Fruit fly (Drosophila melanogaster): Measurements from ENCODE around the gene His2Av.

The His2Av gene

dm6 chr3R:26866577-26867456, at the start of gene His2Av, which contains the start of gene ball (continued):
- no peak for TF ChIP-seq prd (optimal IDR thresholded peaks at IDR 0.05)
- peak; percentile 87 for TF ChIP-seq prd (GFP tag; IDR thresholded peaks at IDR 0.05)
- peak; percentile 78 for TF ChIP-seq fu2 (GFP tag; optimal IDR thresholded peaks at IDR 0.05)
- TF ChIP-seq CG13624 (GFP tag; optimal IDR thresholded peaks at IDR 0.05): peak; percentile 85
- peak; percentile 79 for TF ChIP-seq CG4617 (GFP tag; optimal IDR thresholded peaks at IDR 0.05; ENCODE audit: borderline replicate concordance)
- peak; percentile 88 for TF ChIP-seq Dbx (GFP tag; IDR thresholded peaks at IDR 0.05)
- TF ChIP-seq dpn (GFP tag; optimal IDR thresholded peaks at IDR 0.05): peak; percentile 84 to 90
- TF ChIP-seq mld (GFP tag; IDR thresholded peaks at IDR 0.05; ENCODE audit: partially characterized antibody): 0 out of 3 replicates have a peak, but pooled peaks have one; percentile 54
- TF ChIP-seq CG4328 (GFP tag; optimal IDR thresholded peaks at IDR 0.05): peak; percentile 42
- peak; percentile 76 for TF ChIP-seq phol (tag; optimal IDR thresholded peaks at IDR 0.05)
- peak; percentile 81 for TF ChIP-seq CG14441 (GFP tag; IDR thresholded peaks at IDR 0.05)
- TF ChIP-seq CG17912 (GFP tag; optimal IDR thresholded peaks at IDR 0.05): peak; percentile 30
- TF ChIP-seq dm (GFP tag; optimal IDR thresholded peaks at IDR 0.05): peak; percentile 74
- TF ChIP-seq CG2199 (GFP tag; IDR thresholded peaks at IDR 0.05): 0 out of 3 replicates have a peak, but pooled peaks have one; percentile 29
- peak; percentile 86 for TF ChIP-seq CG1647 (GFP tag; optimal IDR thresholded peaks at IDR 0.05)
- peak; percentile 73 for TF ChIP-seq psq (GFP tag; optimal IDR thresholded peaks at IDR 0.05)
- peak in 1 of 2 experiments; percentile 83 for TF ChIP-seq bsh (GFP tag; optimal IDR thresholded peaks at IDR 0.05)
- peak; percentile 87 for TF ChIP-seq Fer1 (GFP tag; optimal IDR thresholded peaks at IDR 0.05)
- peak; percentile 89 for TF ChIP-seq hb (GFP tag; IDR thresholded peaks at IDR 0.05; ENCODE audit: partially characterized antibody)
- no peak for TF ChIP-seq pan (optimal IDR thresholded peaks at IDR 0.05)
- peak in 1 of 2 experiments; percentile 86 for TF ChIP-seq pan (GFP tag; optimal IDR thresholded peaks at IDR 0.05 in 1 of 2, IDR thresholded peaks at IDR 0.05 in 1 of 2)
- peak; percentile 54 for TF ChIP-seq CG4282 (GFP tag; optimal IDR thresholded peaks at IDR 0.05)
- TF ChIP-seq odd (GFP tag; optimal IDR thresholded peaks at IDR 0.05): peak; percentile 56
- TF ChIP-seq CG14965 (GFP tag; optimal IDR thresholded peaks at IDR 0.05; ENCODE audit: borderline replicate concordance): peak; percentile 32
- peak; percentile 28 for TF ChIP-seq kah (GFP tag; optimal IDR thresholded peaks at IDR 0.05)
- peak; percentile 85 for TF ChIP-seq gem (tag; optimal IDR thresholded peaks at IDR 0.05)
- TF ChIP-seq D (optimal IDR thresholded peaks at IDR 0.05): peak; percentile 24
- TF ChIP-seq D (GFP tag; optimal IDR thresholded peaks at IDR 0.05): peak; percentile 51
- TF ChIP-seq Pdp1 (GFP tag; optimal IDR thresholded peaks at IDR 0.05): peak; percentile 81 to 89
- peak; percentile 67 for TF ChIP-seq CG1603 (tag; optimal IDR thresholded peaks at IDR 0.05)
- peak; percentile 91 for TF ChIP-seq mam (GFP tag; optimal IDR thresholded peaks at IDR 0.05)
- peak; percentile 74 for TF ChIP-seq Camta (GFP tag; optimal IDR thresholded peaks at IDR 0.05)
- peak; percentile 71 for TF ChIP-seq Taf1 (GFP tag; IDR thresholded peaks at IDR 0.05)
- peak; percentile 90 for TF ChIP-seq bbx (GFP tag; IDR thresholded peaks at IDR 0.05; ENCODE audit: partially characterized antibody)
- TF ChIP-seq Hmx (GFP tag; optimal IDR thresholded peaks at IDR 0.05): peak; percentile 27
- TF ChIP-seq CG4360 (GFP tag; IDR thresholded peaks at IDR 0.05): peak; percentile 54
- peak; percentile 67 for TF ChIP-seq oc (tag; optimal IDR thresholded peaks at IDR 0.05)
- TF ChIP-seq CG30403 (GFP tag; optimal IDR thresholded peaks at IDR 0.05): peak; percentile 91
- TF ChIP-seq btn (GFP tag; optimal IDR thresholded peaks at IDR 0.05): peak; percentile 82
- peak; percentile 79 for TF ChIP-seq Six4 (GFP tag; optimal IDR thresholded peaks at IDR 0.05)
- peak; percentile 54; the same call in 1 of the 2 replicates for TF ChIP-seq CG4730 (GFP tag; IDR thresholded peaks at IDR 0.05)
- TF ChIP-seq Sin3A (optimal IDR thresholded peaks at IDR 0.05): peak; percentile 81
- peak; percentile 91 for TF ChIP-seq CG13287 (GFP tag; IDR thresholded peaks at IDR 0.05; ENCODE audit: partially characterized antibody)
- TF ChIP-seq MTF-1 (GFP tag; optimal IDR thresholded peaks at IDR 0.05; ENCODE audit: borderline replicate concordance): peak; percentile 82
- TF ChIP-seq CG12219 (GFP tag; optimal IDR thresholded peaks at IDR 0.05): peak; percentile 63
- TF ChIP-seq CG15696 (tag; optimal IDR thresholded peaks at IDR 0.05): peak; percentile 72
- peak; percentile 70 for TF ChIP-seq sima (GFP tag; optimal IDR thresholded peaks at IDR 0.05)
- peak; percentile 64 for TF ChIP-seq ttk (GFP tag; IDR thresholded peaks at IDR 0.05)
- TF ChIP-seq cas (GFP tag; IDR thresholded peaks at IDR 0.05): 0 out of 2 replicates have a peak, but pooled peaks have one; percentile 13
